Fruit fly (Drosophila melanogaster) whole organism, embryonic: ENCODE results near the gene CG8319.

Source experiments
- Bteb2 ChIP-seq: fragments of 200-800 bp; sonication (Bioruptor generic); optimal IDR thresholded peaks from 2 replicates; lab custom pipeline; 2016; ENCODE audit warnings: missing biosample characterization, missing genetic modification characterization
- CG18011 ChIP-seq: fragments of 200-800 bp; sonication (Bioruptor generic); optimal IDR thresholded peaks from 2 replicates; lab custom pipeline; 2017; ENCODE audit warnings: missing biosample characterization, missing genetic modification characterization, mild to moderate bottlenecking, moderate library complexity, missing genotype
- Dref ChIP-seq: fragments of 200-800 bp; sonication (Bioruptor generic); IDR thresholded peaks from 2 replicates; pipeline ENCODE4 v1.3.6; 2022; ENCODE audit warnings: missing biosample characterization, missing genetic modification characterization
- Hey ChIP-seq: fragments of 200-800 bp; sonication (Bioruptor generic); optimal IDR thresholded peaks from 3 replicates; lab custom pipeline; 2018; ENCODE audit warnings: missing biosample characterization, mild to moderate bottlenecking, missing genetic modification characterization
- Hr78 ChIP-seq, 2 experiments: fragments of 200-800 bp in 1 of 2; fragments of >200 bp in 1 of 2; sonication (Bioruptor generic) in 1 of 2; optimal IDR thresholded peaks; 2 replicates each; lab custom pipeline; 2017 to 2019; ENCODE audit warnings: missing biosample characterization in 2 of 2, missing genetic modification characterization in 2 of 2, mild to moderate bottlenecking in 1 of 2, moderate library complexity in 1 of 2
- Rfx ChIP-seq: fragments of 200-800 bp; sonication (Bioruptor generic); IDR thresholded peaks from 2 replicates; pipeline ENCODE4 v1.3.6; 2022; ENCODE audit warnings: missing biosample characterization, missing genetic modification characterization
- ab ChIP-seq: fragments of 200-800 bp; sonication (Bioruptor generic); optimal IDR thresholded peaks from 2 replicates; lab custom pipeline; 2016; ENCODE audit warnings: missing biosample characterization, missing genetic modification characterization
- aop ChIP-seq: fragments of 200-800 bp; sonication (Bioruptor generic); IDR thresholded peaks from 2 replicates; pipeline ENCODE4 v1.3.6; 2022; ENCODE audit warnings: missing biosample characterization, missing genetic modification characterization
- fu2 ChIP-seq: fragments of 200-800 bp; sonication (Bioruptor generic); optimal IDR thresholded peaks from 2 replicates; lab custom pipeline; 2016; ENCODE audit warnings: missing biosample characterization, missing genetic modification characterization
- sens-2 ChIP-seq: fragments of 200-800 bp; sonication (Bioruptor generic); IDR thresholded peaks from 2 replicates; pipeline ENCODE4 v1.3.6; 2022; ENCODE audit warnings: missing biosample characterization, missing genetic modification characterization

DNA sequence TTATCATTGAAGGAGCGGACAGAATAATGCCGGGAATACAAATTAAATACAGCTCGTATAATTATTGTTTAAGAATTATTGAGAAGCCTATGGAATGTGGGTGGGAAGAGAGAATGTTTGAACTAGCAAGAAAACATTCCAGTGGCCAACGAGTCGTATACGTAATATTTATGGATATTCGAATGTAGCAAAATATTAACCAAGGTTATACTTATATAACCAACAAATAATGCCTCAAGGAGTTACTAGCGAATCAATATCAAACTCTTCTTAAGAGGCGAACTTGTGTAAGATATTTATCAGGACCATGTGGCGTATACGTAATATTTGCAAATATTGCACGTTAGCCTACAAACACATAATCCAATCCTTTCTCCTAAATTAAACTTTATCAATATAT, 38.3 kb downstream of the CG8319 start:
- TF ChIP-seq CG18011 (GFP tag; lab: Kevin White, UChicago) (no peak), Dref (no peak), Bteb2 (GFP tag; lab: Kevin White, UChicago) (no peak), sens-2 (GFP tag; lab: Robert Waterston, UW) (no peak), Rfx (GFP tag; lab: Robert Waterston, UW) (no peak), Hr78 (GFP tag; optimal IDR thresholded peaks at IDR 0.05; lab: Kevin White, UChicago) (no peak), aop (GFP tag; lab: Robert Waterston, UW) (no peak), ab (GFP tag; lab: Kevin White, UChicago) (no peak), fu2 (GFP tag; lab: Kevin White, UChicago) (no peak), Hey (tag; lab: Kevin White, UChicago) (no peak)
